Worm (Caenorhabditis elegans): Measurements from ENCODE around the gene C31C9.9.

DNA sequence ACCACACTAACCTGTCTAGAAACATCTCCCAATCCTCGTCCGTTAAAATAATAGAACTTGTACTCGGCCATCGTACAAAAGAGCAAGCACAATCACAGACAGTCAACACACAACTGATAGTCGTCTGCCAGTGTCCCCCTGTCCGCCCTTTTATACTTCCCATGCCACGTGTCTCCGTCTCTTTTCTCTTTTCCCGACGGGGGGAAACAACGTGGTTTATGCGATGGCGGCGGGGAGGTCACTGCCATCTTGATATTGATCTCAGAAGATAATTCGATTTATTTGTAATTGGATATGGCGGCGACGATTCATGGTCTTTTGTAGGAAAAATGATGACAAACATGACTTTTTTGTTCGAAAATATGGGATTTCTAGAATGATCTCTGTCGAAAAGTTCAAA, 45.2 kb upstream of the C31C9.9 start, which contains the start of gene gst-20:
- no peak for TF ChIP-seq pes-1 (GFP tag; IDR thresholded peaks at IDR 0.05)
- TF ChIP-seq tra-4 (tag; optimal IDR thresholded peaks at IDR 0.05): no peak
- TF ChIP-seq aly-1 (tag; optimal IDR thresholded peaks at IDR 0.05): no peak
- TF ChIP-seq ama-1 (optimal IDR thresholded peaks at IDR 0.05): no peak
- no peak for TF ChIP-seq tbx-11 (GFP tag; IDR thresholded peaks at IDR 0.05)
- TF ChIP-seq ets-7 (tag; optimal IDR thresholded peaks at IDR 0.05): no peak
- no peak for TF ChIP-seq ceh-13 (GFP tag; optimal IDR thresholded peaks at IDR 0.05)
- TF ChIP-seq hmbx-1 (tag; optimal IDR thresholded peaks at IDR 0.05): no peak
- no peak for TF ChIP-seq hmg-4 (GFP tag; optimal IDR thresholded peaks at IDR 0.05)
- TF ChIP-seq scrt-1 (GFP tag; IDR thresholded peaks at IDR 0.05): no peak
- TF ChIP-seq sea-1 (GFP tag; conservative IDR thresholded peaks at IDR 0.05): no peak
- no peak for TF ChIP-seq F13C5.2 (tag; optimal IDR thresholded peaks at IDR 0.05)
- TF ChIP-seq hnd-1 (tag; optimal IDR thresholded peaks at IDR 0.05): no peak
